Fruit fly (Drosophila melanogaster): ENCODE data around the gene CG18599.
A peak's percentile ranks its signal among the peaks of the same experiment; 100 is the strongest.

CG18599 gene

DNA sequence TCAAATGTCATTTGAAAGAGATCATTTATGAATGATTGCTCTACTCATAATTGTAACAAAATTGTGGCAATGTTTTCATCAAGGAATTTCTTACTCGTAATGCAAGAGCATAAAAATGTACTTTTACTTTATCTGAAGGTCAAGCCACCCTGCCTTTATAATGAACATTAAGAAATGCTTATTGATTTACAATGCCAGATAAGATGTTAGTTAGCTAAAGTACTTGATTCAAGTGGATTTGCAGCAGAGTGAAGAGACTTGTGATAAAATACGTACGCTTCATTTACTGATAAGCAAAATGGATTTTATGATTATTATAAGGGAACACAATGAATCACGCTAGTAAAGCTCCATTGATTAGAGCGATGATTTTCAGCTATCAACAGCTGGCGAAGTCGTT lies 24.2 kb downstream of the CG18599 start:
- peak; percentile 28 for TF ChIP-seq sug (tag; optimal IDR thresholded peaks at IDR 0.05)
- no peak for TF ChIP-seq p53 (GFP tag; optimal IDR thresholded peaks at IDR 0.05)
- no peak for TF ChIP-seq CG1529 (GFP tag; optimal IDR thresholded peaks at IDR 0.05)
- peak; percentile 79 for TF ChIP-seq exex (tag; optimal IDR thresholded peaks at IDR 0.05)
- TF ChIP-seq CG8765 (GFP tag; IDR thresholded peaks at IDR 0.05), result no peak
- TF ChIP-seq sd (tag; optimal IDR thresholded peaks at IDR 0.05), result peak; percentile 45
- TF ChIP-seq CG9215 (GFP tag; IDR thresholded peaks at IDR 0.05), result no peak
- no peak for TF ChIP-seq CG10321 (GFP tag; IDR thresholded peaks at IDR 0.05)
- no peak for TF ChIP-seq CG7271 (tag; optimal IDR thresholded peaks at IDR 0.05)
- no peak for TF ChIP-seq CkIIα-i1 (GFP tag; IDR thresholded peaks at IDR 0.05)
- TF ChIP-seq grn (GFP tag; optimal IDR thresholded peaks at IDR 0.05), result peak; percentile 43
- no peak for TF ChIP-seq pita (GFP tag; optimal IDR thresholded peaks at IDR 0.05)
- peak; percentile 69 for TF ChIP-seq CG34376 (GFP tag; optimal IDR thresholded peaks at IDR 0.05)

DNA sequence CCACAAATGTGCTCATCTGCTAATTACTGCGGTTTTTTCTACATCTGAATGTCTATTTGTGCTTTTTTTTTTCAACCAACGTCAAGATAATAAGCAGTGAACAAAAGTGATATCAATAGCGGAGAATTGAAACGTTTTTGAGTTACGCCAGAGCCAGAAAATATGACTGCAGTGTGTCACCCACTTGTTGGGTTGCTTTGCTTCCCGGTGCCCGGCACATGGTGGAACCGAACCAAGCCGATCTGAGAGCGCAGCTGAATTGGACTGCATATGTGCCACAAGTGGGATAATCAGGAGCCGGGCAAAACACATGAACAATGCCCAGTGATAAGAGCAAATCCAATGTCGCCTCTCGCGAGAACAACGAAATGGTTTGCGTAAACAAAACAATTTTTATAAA lies 24.8 kb downstream of the CG18599 start:
- no peak for TF ChIP-seq CG12155 (GFP tag; optimal IDR thresholded peaks at IDR 0.05)
- TF ChIP-seq twi (tag; optimal IDR thresholded peaks at IDR 0.05), result peak; percentile 80

DNA sequence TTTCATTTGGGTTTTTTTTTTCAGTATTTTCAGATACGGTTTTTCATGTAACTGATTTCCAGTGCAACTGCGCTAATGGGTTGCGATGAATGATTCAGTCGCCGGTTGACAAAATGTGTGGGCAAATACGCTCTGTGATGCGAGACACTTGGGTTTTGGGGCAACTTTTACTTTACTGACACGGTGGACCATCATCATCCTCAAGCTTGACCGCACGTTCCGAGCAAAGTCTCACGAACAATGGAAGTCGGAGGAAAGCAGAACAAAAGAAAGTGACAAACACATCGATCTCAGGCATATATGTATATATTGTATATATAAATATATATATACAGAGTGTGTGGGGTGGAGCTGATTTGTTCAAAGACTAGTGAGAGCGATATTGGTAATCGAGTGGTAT lies 26.9 kb downstream of the CG18599 start:
- TF ChIP-seq nom (GFP tag; optimal IDR thresholded peaks at IDR 0.05), result peak; percentile 64
- peak; percentile 53 for TF ChIP-seq Blimp-1 (GFP tag; optimal IDR thresholded peaks at IDR 0.05)
- TF ChIP-seq Med (GFP tag), result peak; percentile 4
- TF ChIP-seq inv (GFP tag; IDR thresholded peaks at IDR 0.05; ENCODE audit: partially characterized antibody), result no peak
- TF ChIP-seq sqz (GFP tag; optimal IDR thresholded peaks at IDR 0.05), result peak; percentile 12
- peak; percentile 4; the same call in 1 of the 3 replicates for TF ChIP-seq CG2199 (GFP tag; IDR thresholded peaks at IDR 0.05)
- no peak for TF ChIP-seq CG7839 (tag; optimal IDR thresholded peaks at IDR 0.05)
- TF ChIP-seq chm (GFP tag; IDR thresholded peaks at IDR 0.05), result no peak

DNA sequence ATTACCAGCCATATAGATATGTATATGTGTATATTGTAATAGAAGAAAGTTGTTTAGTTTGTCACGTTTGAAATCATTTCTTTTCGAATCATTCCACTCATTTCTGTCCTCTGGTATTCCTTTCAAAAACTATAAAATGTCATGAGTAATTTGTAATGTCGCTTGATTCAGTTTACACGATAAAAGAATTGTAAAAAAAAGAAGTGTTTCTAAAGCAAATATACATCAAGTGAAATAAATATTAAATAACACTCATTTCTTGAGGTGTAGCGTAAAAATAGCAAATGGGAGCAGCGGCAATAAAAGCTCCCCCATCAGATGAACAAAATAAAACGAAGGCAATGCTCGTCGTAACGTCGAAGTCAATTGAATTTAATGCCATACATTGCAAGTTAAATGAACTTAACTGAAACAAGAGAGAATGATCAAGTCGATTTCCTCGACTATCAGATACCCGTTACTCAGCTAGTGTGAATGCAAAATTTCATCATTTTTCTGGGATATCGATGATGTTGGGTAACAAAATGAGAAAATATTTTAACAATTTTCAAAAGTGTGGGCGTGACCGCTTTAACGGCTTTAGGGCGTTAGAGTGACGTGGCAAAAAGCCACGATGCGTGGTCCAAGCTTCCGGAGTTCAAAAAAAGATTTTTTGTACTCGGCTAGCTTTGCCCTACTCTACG lies 27.8 kb downstream of the CG18599 start:
- peak; percentile 66 for TF ChIP-seq sens (GFP tag)
- peak; percentile 59 for TF ChIP-seq HLH4C (GFP tag; IDR thresholded peaks at IDR 0.05; ENCODE audit: partially characterized antibody)
- peak; percentile 14 for TF ChIP-seq CG12659 (GFP tag; optimal IDR thresholded peaks at IDR 0.05)
- TF ChIP-seq zen (tag; optimal IDR thresholded peaks at IDR 0.05), result no peak
- no peak for TF ChIP-seq CG10543 (GFP tag; optimal IDR thresholded peaks at IDR 0.05)
- TF ChIP-seq bsh (GFP tag; optimal IDR thresholded peaks at IDR 0.05), result peak in 1 of 2 experiments; percentile 18
- peak; percentile 5 for TF ChIP-seq Hsf (GFP tag; optimal IDR thresholded peaks at IDR 0.05)
- no peak for TF ChIP-seq Ets65A (GFP tag)
- no peak for TF ChIP-seq slbo (GFP tag; IDR thresholded peaks at IDR 0.05)
- TF ChIP-seq Max (GFP tag; optimal IDR thresholded peaks at IDR 0.05), result no peak
- no peak for TF ChIP-seq CG13775 (GFP tag; optimal IDR thresholded peaks at IDR 0.05)
- TF ChIP-seq knrl (GFP tag; IDR thresholded peaks at IDR 0.05; ENCODE audit: partially characterized antibody), result no peak
- no peak for TF ChIP-seq CG31224 (GFP tag; IDR thresholded peaks at IDR 0.05)
- TF ChIP-seq CG10959 (GFP tag; IDR thresholded peaks at IDR 0.05), result no peak
- peak; percentile 11 for TF ChIP-seq Deaf1 (tag; optimal IDR thresholded peaks at IDR 0.05)
- 0 out of 2 replicates have a peak, but pooled peaks have one; percentile 20 for TF ChIP-seq Drgx (GFP tag; IDR thresholded peaks at IDR 0.05)
- TF ChIP-seq D19B (GFP tag; optimal IDR thresholded peaks at IDR 0.05), result no peak
- peak; percentile 8; the same call in 1 of the 2 replicates for TF ChIP-seq CG13287 (GFP tag; IDR thresholded peaks at IDR 0.05; ENCODE audit: partially characterized antibody)
- no peak for TF ChIP-seq lilli (GFP tag; optimal IDR thresholded peaks at IDR 0.05)
- TF ChIP-seq Sox102F (GFP tag; optimal IDR thresholded peaks at IDR 0.05), result peak; percentile 61
- no peak for TF ChIP-seq Atf3 (GFP tag; optimal IDR thresholded peaks at IDR 0.05)
- TF ChIP-seq inv (GFP tag; IDR thresholded peaks at IDR 0.05; ENCODE audit: partially characterized antibody), result peak; percentile 9; the same call in 1 of the 2 replicates
- no peak for TF ChIP-seq ind (GFP tag; optimal IDR thresholded peaks at IDR 0.05)
- TF ChIP-seq Hmx (GFP tag; optimal IDR thresholded peaks at IDR 0.05), result no peak

Data from whole organism, embryonic.